Worm (Caenorhabditis elegans) whole organism, mixed stage, embryonic: ENCODE data around the gene comt-5.

Experiments used
- ceh-39 ChIP-seq: fragments of 150-350 bp; optimal IDR thresholded peaks from 2 replicates; lab custom pipeline; 2014; ENCODE audit warnings: missing biosample characterization, missing genetic modification characterization
- lin-32 ChIP-seq: fragments of 200-800 bp; sonication (Bioruptor generic); optimal IDR thresholded peaks from 2 replicates; lab custom pipeline; 2018; ENCODE audit warnings: mild to moderate bottlenecking, missing genetic modification characterization, missing compliant biosample characterization
- mls-2 ChIP-seq: sonication (generic microtip); optimal IDR thresholded peaks from 2 replicates; lab custom pipeline; 2016; ENCODE audit warnings: mild to moderate bottlenecking, missing genetic modification characterization, moderate library complexity, missing compliant biosample characterization
- nhr-12 ChIP-seq: fragments of 150-350 bp; optimal IDR thresholded peaks from 2 replicates; lab custom pipeline; 2014; ENCODE audit warnings: missing biosample characterization, missing genetic modification characterization
- nhr-76 ChIP-seq: sonication (generic microtip); optimal IDR thresholded peaks from 2 replicates; lab custom pipeline; 2017; ENCODE audit warnings: missing biosample characterization, missing genetic modification characterization

ce11 chrV:2031454-2031853, 22.0 kb downstream of the comt-5 start, which contains the start of gene hil-6:
- TF ChIP-seq nhr-76 (tag; lab: Kevin White, UChicago) (no peak), nhr-12 (tag; lab: Kevin White, UChicago) (no peak), lin-32 (no peak), ceh-39 (tag; lab: Kevin White, UChicago) (no peak), mls-2 (tag; lab: Kevin White, UChicago) (no peak)
